Worm (Caenorhabditis elegans) whole organism, mixed stage, embryonic: ENCODE results near the gene T28F3.11.
A peak's percentile ranks its signal among the peaks of the same experiment; 100 is the strongest.

Experiments used
- ces-1 ChIP-seq: fragments of 150-350 bp; optimal IDR thresholded peaks from 2 replicates; lab custom pipeline; 2014; ENCODE audit warnings: missing biosample characterization, missing genetic modification reagents, missing genetic modification characterization
- elt-1 ChIP-seq: sonication (generic microtip); optimal IDR thresholded peaks from 2 replicates; lab custom pipeline; 2017; ENCODE audit warnings: missing genetic modification characterization, mild to moderate bottlenecking, missing compliant biosample characterization, antibody characterized with exemption, moderate library complexity, borderline replicate concordance; ENCODE audit not compliant: insufficient read depth
- elt-3 ChIP-seq: fragments of 150-350 bp; optimal IDR thresholded peaks from 2 replicates; lab custom pipeline; 2014; ENCODE audit warnings: missing biosample characterization, missing genetic modification characterization
- hlh-1 ChIP-seq: fragments of 150-350 bp; optimal IDR thresholded peaks from 2 replicates; lab custom pipeline; 2014; ENCODE audit warnings: missing biosample characterization, missing genetic modification reagents, missing genetic modification characterization
- lsy-2 ChIP-seq: fragments of 150-350 bp; optimal IDR thresholded peaks from 2 replicates; lab custom pipeline; 2014; ENCODE audit warnings: missing biosample characterization, missing genetic modification characterization
- mab-5 ChIP-seq: fragments of 150-350 bp; optimal IDR thresholded peaks from 2 replicates; lab custom pipeline; 2014; ENCODE audit warnings: missing biosample characterization, missing genetic modification characterization
- nhr-12 ChIP-seq: fragments of 150-350 bp; optimal IDR thresholded peaks from 2 replicates; lab custom pipeline; 2014; ENCODE audit warnings: missing biosample characterization, missing genetic modification characterization
- nhr-237 ChIP-seq: fragments of 150-350 bp; optimal IDR thresholded peaks from 2 replicates; lab custom pipeline; 2014; ENCODE audit warnings: missing biosample characterization, missing genetic modification characterization
- nhr-76 ChIP-seq: sonication (generic microtip); optimal IDR thresholded peaks from 2 replicates; lab custom pipeline; 2017; ENCODE audit warnings: missing biosample characterization, missing genetic modification characterization
- pha-4 ChIP-seq: fragments of 150-350 bp; optimal IDR thresholded peaks from 2 replicates; lab custom pipeline; 2018; ENCODE audit warnings: missing biosample characterization, missing genetic modification reagents, missing genetic modification characterization
- snpc-4 ChIP-seq: fragments of 150-350 bp; optimal IDR thresholded peaks from 2 replicates; lab custom pipeline; 2014; ENCODE audit warnings: missing biosample characterization, missing genetic modification characterization
- unc-120 ChIP-seq: sonication (generic microtip); optimal IDR thresholded peaks from 2 replicates; lab custom pipeline; 2017; ENCODE audit warnings: missing genetic modification characterization, missing compliant biosample characterization; ENCODE audit not compliant: poor library complexity, severe bottlenecking
- unc-62 ChIP-seq: fragments of 150-350 bp; optimal IDR thresholded peaks from 2 replicates; lab custom pipeline; 2014; ENCODE audit warnings: missing biosample characterization, missing genetic modification reagents, missing genetic modification characterization

DNA sequence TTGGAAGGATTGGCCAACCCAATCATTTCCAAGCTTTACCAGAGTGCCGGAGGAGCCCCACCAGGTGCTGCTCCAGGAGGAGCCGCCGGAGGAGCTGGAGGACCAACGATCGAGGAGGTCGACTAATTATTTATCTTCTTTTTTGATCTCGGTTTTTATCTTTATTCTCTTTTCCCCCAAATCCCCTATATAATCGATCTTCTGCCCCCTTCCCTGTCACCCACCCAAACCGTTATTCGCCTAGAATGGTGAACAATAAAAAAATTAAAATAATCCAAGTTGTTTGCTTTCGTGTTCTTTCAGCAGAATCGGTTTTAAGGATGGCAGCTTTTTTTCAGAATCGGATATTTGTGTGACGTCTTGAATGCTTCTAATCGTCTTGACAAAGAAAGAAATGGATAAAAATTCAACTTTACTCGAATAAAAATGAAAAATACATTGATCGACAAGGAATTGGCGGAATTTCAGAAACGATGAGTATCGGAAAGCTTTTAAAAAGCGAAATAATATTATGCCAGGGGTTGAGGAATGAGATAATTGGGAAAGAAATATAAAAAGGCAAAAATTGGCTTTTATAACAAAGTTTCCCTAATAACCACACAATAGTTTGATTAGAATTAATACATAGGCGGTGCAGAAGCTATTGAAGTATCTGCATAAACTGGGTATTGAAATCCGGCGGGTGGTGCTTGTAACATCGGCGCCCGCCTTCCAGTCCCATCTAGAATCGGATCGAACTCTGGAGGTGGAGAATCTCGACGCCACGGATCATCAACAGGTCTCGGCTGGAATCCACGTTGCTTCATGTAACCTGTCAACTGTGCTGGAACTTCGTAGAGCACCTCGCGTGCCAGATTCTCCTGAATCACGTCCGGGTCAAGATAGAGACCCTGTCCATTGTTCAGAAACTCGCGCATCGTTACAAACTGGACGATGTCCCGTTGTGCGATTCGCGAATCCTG lies 10.1 kb downstream of the T28F3.11 start:
- TF ChIP-seq unc-62 (GFP tag; lab: Kevin White, UChicago): no peak
- TF ChIP-seq lsy-2 (tag; lab: Kevin White, UChicago): no peak
- TF ChIP-seq unc-120: no peak
- no peak for TF ChIP-seq nhr-237 (tag; lab: Kevin White, UChicago)
- no peak for TF ChIP-seq mab-5 (tag; lab: Kevin White, UChicago)
- TF ChIP-seq elt-3 (tag; lab: Kevin White, UChicago): no peak
- TF ChIP-seq nhr-76 (tag; lab: Kevin White, UChicago): no peak
- no peak for TF ChIP-seq snpc-4
- TF ChIP-seq hlh-1 (tag; lab: Kevin White, UChicago): no peak
- TF ChIP-seq nhr-12 (tag; lab: Kevin White, UChicago): no peak
- peak; percentile 22 for TF ChIP-seq ces-1 (GFP tag; lab: Kevin White, UChicago)
- TF ChIP-seq pha-4 (tag; lab: Kevin White, UChicago): no peak
- no peak for TF ChIP-seq elt-1 (tag; lab: Kevin White, UChicago)
